Fruit fly (Drosophila melanogaster): Measurements from ENCODE around the gene Cyp4s3.

DNA sequence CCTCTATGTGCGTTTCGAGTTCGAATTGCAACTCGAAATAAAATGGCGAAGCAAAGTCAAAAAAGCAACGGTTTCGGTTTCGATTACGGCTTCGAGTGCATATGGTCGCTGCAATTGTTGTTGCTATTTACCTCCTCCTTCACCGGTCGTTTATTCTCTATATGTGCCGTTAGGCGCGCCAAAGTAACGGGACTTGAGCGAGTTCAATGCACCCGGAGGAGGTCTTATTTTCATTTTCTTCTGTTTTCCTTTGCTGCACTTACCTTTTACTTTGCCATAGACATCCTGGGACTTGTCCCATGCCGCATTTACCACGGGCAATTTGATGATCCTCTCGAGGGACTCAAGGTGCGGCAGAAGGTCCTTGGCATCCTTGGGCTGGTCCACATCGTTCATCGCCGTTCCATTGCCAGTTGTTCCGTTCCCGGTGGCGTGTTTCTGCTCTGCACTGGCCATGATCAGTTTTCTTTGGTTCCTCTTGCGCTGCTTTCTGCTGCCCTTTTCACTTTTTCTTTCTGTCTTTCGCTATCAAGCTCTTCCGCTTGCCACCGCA lies 40.8 kb downstream of the Cyp4s3 start:
- TF ChIP-seq salr (GFP tag; optimal IDR thresholded peaks at IDR 0.05) = no peak
- no peak for TF ChIP-seq acj6 (GFP tag; optimal IDR thresholded peaks at IDR 0.05)
- TF ChIP-seq CG15336 (GFP tag; IDR thresholded peaks at IDR 0.05) = no peak
- TF ChIP-seq CG32006 (GFP tag; optimal IDR thresholded peaks at IDR 0.05) = no peak
- TF ChIP-seq pdm3 (GFP tag; optimal IDR thresholded peaks at IDR 0.05) = no peak
- TF ChIP-seq CG4318 (GFP tag; optimal IDR thresholded peaks at IDR 0.05) = no peak
- no peak for TF ChIP-seq CG6792 (GFP tag; optimal IDR thresholded peaks at IDR 0.05)
- no peak for TF ChIP-seq Ets21C (GFP tag; optimal IDR thresholded peaks at IDR 0.05)
- no peak for TF ChIP-seq CG34406 (GFP tag; optimal IDR thresholded peaks at IDR 0.05)
